Fruit fly (Drosophila melanogaster) whole organism, pupa: Measurements from ENCODE around the gene CG11841.

Source experiments
- CG10348 ChIP-seq: fragments of 200-800 bp; sonication (Bioruptor generic); IDR thresholded peaks from 2 replicates; pipeline ENCODE4 v1.3.6; 2022; ENCODE audit warnings: missing biosample characterization, missing genetic modification characterization
- CG13204 ChIP-seq: fragments of 200-800 bp; sonication (Bioruptor generic); optimal IDR thresholded peaks from 2 replicates; lab custom pipeline; 2018; ENCODE audit warnings: missing biosample characterization, mild to moderate bottlenecking, missing genetic modification characterization, moderate library complexity
- CG14655 ChIP-seq: fragments of 200-800 bp; sonication (Bioruptor generic); optimal IDR thresholded peaks from 3 replicates; lab custom pipeline; 2017; ENCODE audit warnings: mild to moderate bottlenecking, missing biosample characterization, missing genetic modification reagents, missing genetic modification characterization
- CG15710 ChIP-seq: fragments of 200-800 bp; sonication (Bioruptor generic); optimal IDR thresholded peaks from 2 replicates; lab custom pipeline; 2018; ENCODE audit warnings: missing biosample characterization, mild to moderate bottlenecking, missing genetic modification characterization, moderate library complexity
- CG17806 ChIP-seq: fragments of 200-800 bp; sonication (Bioruptor generic); optimal IDR thresholded peaks from 2 replicates; lab custom pipeline; 2018; ENCODE audit warnings: missing biosample characterization, mild to moderate bottlenecking, missing genetic modification characterization, moderate library complexity
- CG32121 ChIP-seq: fragments of 200-800 bp; sonication (Bioruptor generic); IDR thresholded peaks from 2 replicates; pipeline ENCODE4 v1.3.6; 2022; ENCODE audit warnings: missing biosample characterization, missing genetic modification characterization
- CG4496 ChIP-seq: fragments of 200-800 bp; sonication (Bioruptor generic); IDR thresholded peaks from 3 replicates; pipeline ENCODE4 v1.3.6; 2022; ENCODE audit warnings: missing biosample characterization, missing genetic modification characterization
- CG8159 ChIP-seq: fragments of 200-800 bp; sonication (Bioruptor generic); optimal IDR thresholded peaks from 3 replicates; lab custom pipeline; 2018; ENCODE audit warnings: missing biosample characterization, mild to moderate bottlenecking, missing genetic modification characterization, moderate library complexity
- CG8301 ChIP-seq: fragments of 200-800 bp; sonication (Bioruptor generic); optimal IDR thresholded peaks from 2 replicates; lab custom pipeline; 2018; ENCODE audit warnings: missing biosample characterization, mild to moderate bottlenecking, missing genetic modification characterization
- D1 ChIP-seq: fragments of 200-800 bp; sonication (Bioruptor generic); optimal IDR thresholded peaks from 2 replicates; lab custom pipeline; 2018; ENCODE audit warnings: missing biosample characterization, mild to moderate bottlenecking, missing genetic modification characterization, moderate library complexity
- EcR ChIP-seq: fragments of 200-800 bp; sonication (Bioruptor generic); optimal IDR thresholded peaks from 3 replicates; lab custom pipeline; 2019; ENCODE audit warnings: missing biosample characterization, missing genetic modification characterization, mild to moderate bottlenecking, moderate library complexity, missing genetic modification reagents
- Snoo ChIP-seq: fragments of 200-800 bp; sonication (Bioruptor generic); optimal IDR thresholded peaks from 3 replicates; lab custom pipeline; 2017; ENCODE audit warnings: missing biosample characterization, mild to moderate bottlenecking, missing genetic modification characterization, inconsistent platforms
- fd96Ca ChIP-seq: fragments of 200-800 bp; sonication (Bioruptor generic); IDR thresholded peaks from 3 replicates; pipeline ENCODE4 v1.3.6; 2022; ENCODE audit warnings: missing biosample characterization, missing genetic modification characterization
- gl ChIP-seq: fragments of 200-800 bp; sonication (Bioruptor generic); optimal IDR thresholded peaks from 2 replicates; lab custom pipeline; 2018; ENCODE audit warnings: missing biosample characterization, mild to moderate bottlenecking, missing genetic modification characterization

- TF ChIP-seq CG8301 (tag; lab: Kevin White, UChicago) (no peak), CG32121 (GFP tag; lab: Robert Waterston, UW) (no peak), CG10348 (GFP tag; lab: Robert Waterston, UW) (no peak), CG17806 (tag; lab: Kevin White, UChicago) (no peak), CG14655 (GFP tag; lab: Kevin White, UChicago) (no peak), Snoo (no peak), CG15710 (tag; lab: Kevin White, UChicago) (no peak), CG13204 (GFP tag; lab: Kevin White, UChicago) (no peak), EcR (GFP tag; lab: Kevin White, UChicago) (no peak), D1 (tag; lab: Kevin White, UChicago) (no peak), gl (no peak), CG4496 (GFP tag; lab: Robert Waterston, UW) (no peak), CG8159 (tag; lab: Kevin White, UChicago) (no peak), fd96Ca (GFP tag; lab: Robert Waterston, UW) (no peak)
Measured at dm6 chr3R:29076609-29077008, 25.8 kb downstream of the CG11841 start.
